Worm (Caenorhabditis elegans) whole organism, young adult: ENCODE measurements around the gene vps-15.

Experiments used
- B0019.2 ChIP-seq: fragments of 200-800 bp; sonication (Bioruptor generic); conservative IDR thresholded peaks from 2 replicates; pipeline ENCODE4 v1.3.6; 2022; ENCODE audit warnings: missing genetic modification reagents, missing genetic modification characterization, missing compliant biosample characterization
- B0035.1 ChIP-seq: sonication (generic microtip); optimal IDR thresholded peaks from 2 replicates; lab custom pipeline; 2016; ENCODE audit warnings: missing genetic modification characterization, mild to moderate bottlenecking, missing compliant biosample characterization, missing genotype, missing genetic modification reagents
- B0261.1 ChIP-seq: sonication (generic microtip); optimal IDR thresholded peaks from 2 replicates; lab custom pipeline; 2016; ENCODE audit warnings: mild to moderate bottlenecking, missing genetic modification characterization, moderate library complexity, missing compliant biosample characterization
- C06A6.2 ChIP-seq: fragments of 200-800 bp; sonication (Bioruptor generic); conservative IDR thresholded peaks from 2 replicates; pipeline ENCODE4 v1.3.6; 2022; ENCODE audit warnings: missing genetic modification characterization, missing compliant biosample characterization
- C17E4.6 ChIP-seq: fragments of 200-800 bp; sonication (Bioruptor generic); IDR thresholded peaks from 2 replicates; pipeline ENCODE4 v1.3.6; 2022; ENCODE audit warnings: missing genetic modification reagents, missing genetic modification characterization, missing compliant biosample characterization
- F22D6.2 ChIP-seq: sonication (generic microtip); optimal IDR thresholded peaks from 2 replicates; lab custom pipeline; 2016; ENCODE audit warnings: mild to moderate bottlenecking, missing genetic modification characterization, missing compliant biosample characterization
- F23B12.7 ChIP-seq: sonication (generic microtip); optimal IDR thresholded peaks from 2 replicates; lab custom pipeline; 2017; ENCODE audit warnings: missing genetic modification characterization, mild to moderate bottlenecking, missing compliant biosample characterization, antibody characterized with exemption, moderate library complexity; ENCODE audit not compliant: insufficient read depth
- F33H1.4 ChIP-seq: fragments of 200-800 bp; sonication (Bioruptor generic); IDR thresholded peaks from 2 replicates; pipeline ENCODE4 v1.3.6; 2022; ENCODE audit warnings: missing genetic modification reagents, missing genetic modification characterization, missing compliant biosample characterization
- F39B2.1 ChIP-seq: fragments of 200-800 bp; sonication (Bioruptor generic); IDR thresholded peaks from 2 replicates; pipeline ENCODE4 v1.3.6; 2022; ENCODE audit warnings: missing genetic modification reagents, missing genetic modification characterization, missing compliant biosample characterization
- F52B5.7 ChIP-seq: sonication (generic microtip); optimal IDR thresholded peaks from 2 replicates; lab custom pipeline; 2016; ENCODE audit warnings: mild to moderate bottlenecking, missing genetic modification characterization, missing compliant biosample characterization
- T07F8.4 ChIP-seq: sonication (generic microtip); optimal IDR thresholded peaks from 2 replicates; lab custom pipeline; 2016; ENCODE audit warnings: mild to moderate bottlenecking, missing genetic modification characterization, moderate library complexity, missing compliant biosample characterization
- T26A5.8 ChIP-seq: sonication (generic microtip); optimal IDR thresholded peaks from 2 replicates; lab custom pipeline; 2016; ENCODE audit warnings: missing genetic modification characterization, missing compliant biosample characterization
- Y56A3A.18 ChIP-seq: fragments of 200-800 bp; sonication (Bioruptor generic); IDR thresholded peaks from 2 replicates; pipeline ENCODE4 v1.3.6; 2022; ENCODE audit warnings: missing genetic modification reagents, missing genetic modification characterization, missing compliant biosample characterization
- aptf-2 ChIP-seq: fragments of 200-800 bp; sonication (Bioruptor generic); conservative IDR thresholded peaks from 2 replicates; pipeline ENCODE4 v1.3.6; 2022; ENCODE audit warnings: missing genetic modification reagents, missing genetic modification characterization, missing compliant biosample characterization
- aptf-3 ChIP-seq: fragments of 200-800 bp; sonication (Bioruptor generic); IDR thresholded peaks from 2 replicates; pipeline ENCODE4 v1.3.6; 2022; ENCODE audit warnings: missing genetic modification characterization, missing compliant biosample characterization
- athp-1 ChIP-seq: sonication (generic microtip); optimal IDR thresholded peaks from 2 replicates; lab custom pipeline; 2017; ENCODE audit warnings: mild to moderate bottlenecking, missing genetic modification characterization, missing compliant biosample characterization
- attf-5 ChIP-seq: fragments of 200-800 bp; sonication (Bioruptor generic); optimal IDR thresholded peaks from 2 replicates; lab custom pipeline; 2018; ENCODE audit warnings: mild to moderate bottlenecking, missing genetic modification characterization, missing compliant biosample characterization
- attf-6 ChIP-seq: fragments of 200-800 bp; sonication (Bioruptor generic); IDR thresholded peaks from 2 replicates; pipeline ENCODE4 v1.3.6; 2022; ENCODE audit warnings: missing genetic modification reagents, missing genetic modification characterization, missing compliant biosample characterization
- bed-1 ChIP-seq: fragments of 200-800 bp; sonication (Bioruptor generic); IDR thresholded peaks from 2 replicates; pipeline ENCODE4 v1.3.6; 2022; ENCODE audit warnings: missing genetic modification reagents, missing genetic modification characterization, missing compliant biosample characterization
- cebp-1 ChIP-seq, 2 experiments: fragments of 200-800 bp in 1 of 2; sonication (Bioruptor generic) in 1 of 2; sonication (generic microtip) in 1 of 2; IDR thresholded peaks in 1 of 2; optimal IDR thresholded peaks in 1 of 2; 2 replicates each; pipeline versions ENCODE4 v1.3.6 to Lab custom; 2017 to 2022; ENCODE audit warnings: missing compliant biosample characterization in 2 of 2, missing genetic modification characterization in 2 of 2, mild to moderate bottlenecking in 1 of 2, missing genetic modification reagents in 1 of 2, moderate library complexity in 1 of 2
- cebp-2 ChIP-seq: fragments of 200-800 bp; sonication (Bioruptor generic); IDR thresholded peaks from 2 replicates; pipeline ENCODE4 v1.3.6; 2022; ENCODE audit warnings: missing genetic modification characterization, missing compliant biosample characterization
- ceh-27 ChIP-seq: fragments of 200-800 bp; sonication (Bioruptor generic); optimal IDR thresholded peaks from 2 replicates; lab custom pipeline; 2018; ENCODE audit warnings: mild to moderate bottlenecking, missing genetic modification characterization, moderate library complexity, missing compliant biosample characterization
- ceh-40 ChIP-seq: fragments of 200-800 bp; sonication (Bioruptor generic); IDR thresholded peaks from 2 replicates; pipeline ENCODE4 v1.3.6; 2022; ENCODE audit warnings: missing genetic modification characterization, missing compliant biosample characterization
- ceh-58 ChIP-seq: fragments of 200-800 bp; sonication (Bioruptor generic); IDR thresholded peaks from 2 replicates; pipeline ENCODE4 v1.3.6; 2022; ENCODE audit warnings: missing genetic modification characterization, missing compliant biosample characterization
- ceh-79 ChIP-seq: sonication (generic microtip); optimal IDR thresholded peaks from 2 replicates; lab custom pipeline; 2017; ENCODE audit warnings: mild to moderate bottlenecking, missing genetic modification characterization, missing compliant biosample characterization
- chd-7 ChIP-seq: sonication (generic microtip); optimal IDR thresholded peaks from 2 replicates; lab custom pipeline; 2016; ENCODE audit warnings: mild to moderate bottlenecking, missing genetic modification characterization, moderate library complexity, missing compliant biosample characterization
- dox-1 ChIP-seq: fragments of 200-800 bp; sonication (Bioruptor generic); IDR thresholded peaks from 2 replicates; pipeline ENCODE4 v1.3.6; 2022; ENCODE audit warnings: missing genetic modification reagents, missing genetic modification characterization, missing compliant biosample characterization
- ets-4 ChIP-seq: fragments of 200-800 bp; sonication (Bioruptor generic); optimal IDR thresholded peaks from 2 replicates; lab custom pipeline; 2018; ENCODE audit warnings: mild to moderate bottlenecking, missing genetic modification characterization, missing compliant biosample characterization
- gei-17 ChIP-seq: fragments of 200-800 bp; sonication (Bioruptor generic); optimal IDR thresholded peaks from 2 replicates; lab custom pipeline; 2018; ENCODE audit warnings: mild to moderate bottlenecking, missing genetic modification characterization, missing compliant biosample characterization
- hmg-20 ChIP-seq: fragments of 200-800 bp; sonication (Bioruptor generic); IDR thresholded peaks from 2 replicates; pipeline ENCODE4 v1.3.6; 2022; ENCODE audit warnings: missing genetic modification reagents, missing genetic modification characterization, missing compliant biosample characterization
- let-526 ChIP-seq: fragments of 200-800 bp; sonication (Bioruptor generic); IDR thresholded peaks from 2 replicates; pipeline ENCODE4 v1.3.6; 2022; ENCODE audit warnings: missing genetic modification reagents, missing genetic modification characterization, missing compliant biosample characterization
- lsl-1 ChIP-seq: fragments of 200-800 bp; sonication (Bioruptor generic); optimal IDR thresholded peaks from 2 replicates; lab custom pipeline; 2018; ENCODE audit warnings: mild to moderate bottlenecking, missing genetic modification characterization, moderate library complexity, missing compliant biosample characterization
- madf-6 ChIP-seq: fragments of 200-800 bp; sonication (Bioruptor generic); IDR thresholded peaks from 2 replicates; pipeline ENCODE4 v1.3.6; 2022; ENCODE audit warnings: missing genetic modification reagents, missing genetic modification characterization, missing compliant biosample characterization
- mes-4 ChIP-seq: sonication (generic microtip); optimal IDR thresholded peaks from 2 replicates; lab custom pipeline; 2016; ENCODE audit warnings: missing genotype, missing genetic modification characterization, missing compliant biosample characterization
- nhr-179 ChIP-seq: sonication (generic microtip); optimal IDR thresholded peaks from 2 replicates; lab custom pipeline; 2016; ENCODE audit warnings: mild to moderate bottlenecking, missing genetic modification characterization, missing compliant biosample characterization
- nhr-27 ChIP-seq: fragments of 200-800 bp; sonication (Bioruptor generic); optimal IDR thresholded peaks from 2 replicates; lab custom pipeline; 2018; ENCODE audit warnings: mild to moderate bottlenecking, missing genetic modification characterization, moderate library complexity, missing compliant biosample characterization
- rec-8 ChIP-seq, 2 experiments: sonication (generic microtip); optimal IDR thresholded peaks; 2 replicates each; lab custom pipeline; 2016; ENCODE audit warnings: mild to moderate bottlenecking in 2 of 2, missing genetic modification characterization in 2 of 2, missing genetic modification reagents in 2 of 2, missing genotype in 2 of 2, missing biosample characterization in 1 of 2, missing compliant biosample characterization in 1 of 2, moderate library complexity in 1 of 2
- sea-2 ChIP-seq: fragments of 200-800 bp; sonication (Bioruptor generic); IDR thresholded peaks from 2 replicates; pipeline ENCODE4 v1.3.6; 2022; ENCODE audit warnings: missing genetic modification characterization, missing compliant biosample characterization
- snpc-1.1 ChIP-seq: sonication (generic microtip); optimal IDR thresholded peaks from 2 replicates; lab custom pipeline; 2017; ENCODE audit warnings: missing genetic modification characterization, mild to moderate bottlenecking, missing compliant biosample characterization, antibody characterized with exemption, moderate library complexity, missing genotype, missing genetic modification reagents; ENCODE audit not compliant: insufficient read depth
- snpc-4 ChIP-seq, 5 experiments: fragments of 150-350 bp in 1 of 5; sonication (generic microtip) in 4 of 5; optimal IDR thresholded peaks; 2 replicates each; lab custom pipeline; 2014 to 2018; ENCODE audit warnings: missing genetic modification characterization in 5 of 5, missing biosample characterization in 3 of 5, antibody characterized with exemption in 2 of 5, mild to moderate bottlenecking in 2 of 5, missing compliant biosample characterization in 2 of 5, missing genotype in 2 of 5, moderate library complexity in 2 of 5, missing genetic modification reagents in 1 of 5
- somi-1 ChIP-seq: fragments of 200-800 bp; sonication (Bioruptor generic); optimal IDR thresholded peaks from 2 replicates; lab custom pipeline; 2018; ENCODE audit warnings: mild to moderate bottlenecking, missing genetic modification characterization, missing compliant biosample characterization
- sptf-2 ChIP-seq: fragments of 200-800 bp; sonication (Bioruptor generic); optimal IDR thresholded peaks from 2 replicates; lab custom pipeline; 2018; ENCODE audit warnings: mild to moderate bottlenecking, missing genetic modification characterization, missing compliant biosample characterization
- tbx-9 ChIP-seq: sonication (generic microtip); optimal IDR thresholded peaks from 2 replicates; lab custom pipeline; 2016; ENCODE audit warnings: borderline replicate concordance, missing genetic modification characterization, inconsistent platforms, missing compliant biosample characterization
- unc-130 ChIP-seq: sonication (generic microtip); optimal IDR thresholded peaks from 2 replicates; lab custom pipeline; 2016; ENCODE audit warnings: missing genetic modification reagents, missing genetic modification characterization, missing compliant biosample characterization
- xnd-1 ChIP-seq: sonication (generic microtip); optimal IDR thresholded peaks from 2 replicates; lab custom pipeline; 2016; ENCODE audit warnings: missing genotype, missing genetic modification reagents, missing genetic modification characterization, missing compliant biosample characterization
- ztf-18 ChIP-seq: sonication (generic microtip); optimal IDR thresholded peaks from 2 replicates; lab custom pipeline; 2016; ENCODE audit warnings: missing genotype, mild to moderate bottlenecking, missing genetic modification characterization, missing compliant biosample characterization
- ztf-28 ChIP-seq: fragments of 200-800 bp; sonication (Bioruptor generic); IDR thresholded peaks from 2 replicates; pipeline ENCODE4 v1.3.6; 2022; ENCODE audit warnings: missing genetic modification reagents, missing genetic modification characterization, missing compliant biosample characterization

The vps-15 gene

ce11 chrII:11917530-11917952 lies 1.9 kb upstream of the vps-15 start (continued):
- TF ChIP-seq dox-1: peak; percentile 38; the same call in 1 of the 2 replicates
- TF ChIP-seq T07F8.4 (tag; lab: Kevin White, UChicago): peak; percentile 43
- TF ChIP-seq hmg-20 (GFP tag; lab: Robert Waterston, UW): peak; percentile 57; the same call in 1 of the 2 replicates
- TF ChIP-seq B0035.1 (tag; lab: Kevin White, UChicago): no peak
- no peak for TF ChIP-seq C06A6.2 (GFP tag; lab: Robert Waterston, UW)
- peak; percentile 90 for TF ChIP-seq madf-6 (GFP tag; lab: Robert Waterston, UW)
- TF ChIP-seq rec-8 (tag; optimal IDR thresholded peaks at IDR 0.05; lab: Kevin White, UChicago): peak in 1 of 2 experiments; percentile 71
- peak; percentile 46 for TF ChIP-seq B0019.2 (GFP tag; lab: Robert Waterston, UW)
- peak; percentile 91 for TF ChIP-seq athp-1 (tag; lab: Kevin White, UChicago)
- peak; percentile 53 for TF ChIP-seq ceh-79
- no peak for TF ChIP-seq gei-17
- no peak for TF ChIP-seq ets-4
- 0 out of 2 replicates have a peak, but pooled peaks have one; percentile 54 for TF ChIP-seq bed-1
- no peak for TF ChIP-seq sptf-2
- TF ChIP-seq tbx-9 (tag; lab: Kevin White, UChicago): peak; percentile 83
- TF ChIP-seq snpc-4 (GFP tag; optimal IDR thresholded peaks at IDR 0.05; lab: Kevin White, UChicago): peak; percentile 51
- TF ChIP-seq snpc-4 (tag; optimal IDR thresholded peaks at IDR 0.05; lab: Kevin White, UChicago): peak in 2 of 4 experiments; percentile 38 to 42
- TF ChIP-seq ceh-40: peak; percentile 72; the same call in 1 of the 2 replicates
- peak; percentile 25 for TF ChIP-seq mes-4
- TF ChIP-seq somi-1: no peak
- peak; percentile 74; the same call in 1 of the 2 replicates for TF ChIP-seq aptf-3
- no peak for TF ChIP-seq B0261.1
- TF ChIP-seq nhr-27 (tag; lab: Kevin White, UChicago): no peak
- peak; percentile 84 for TF ChIP-seq Y56A3A.18 (GFP tag; lab: Robert Waterston, UW)
- peak; percentile 73 for TF ChIP-seq C17E4.6
- TF ChIP-seq attf-5 (GFP tag; lab: Kevin White, UChicago): no peak
- peak; percentile 70; the same call in 1 of the 2 replicates for TF ChIP-seq cebp-2 (GFP tag; lab: Robert Waterston, UW)
- TF ChIP-seq let-526 (GFP tag; lab: Robert Waterston, UW): no peak
- no peak for TF ChIP-seq F23B12.7 (tag; lab: Kevin White, UChicago)
- TF ChIP-seq aptf-2: no peak
- TF ChIP-seq lsl-1 (GFP tag; lab: Kevin White, UChicago): peak; percentile 61
- peak; percentile 69 for TF ChIP-seq xnd-1 (tag; lab: Kevin White, UChicago)
- peak; percentile 45 for TF ChIP-seq chd-7 (tag; lab: Kevin White, UChicago)
- peak; percentile 28 for TF ChIP-seq ztf-18
- TF ChIP-seq T26A5.8 (tag; lab: Kevin White, UChicago): peak; percentile 77
- TF ChIP-seq ceh-58 (GFP tag; lab: Robert Waterston, UW): peak; percentile 73; the same call in 1 of the 2 replicates
- no peak for TF ChIP-seq nhr-179 (tag; lab: Kevin White, UChicago)
- TF ChIP-seq F22D6.2 (tag; lab: Kevin White, UChicago): no peak
- peak; percentile 93 for TF ChIP-seq F39B2.1
- peak; percentile 53; the same call in 1 of the 2 replicates for TF ChIP-seq F33H1.4
- no peak for TF ChIP-seq F52B5.7
- TF ChIP-seq attf-6 (GFP tag; lab: Robert Waterston, UW): peak; percentile 84
- TF ChIP-seq ceh-27 (GFP tag; lab: Kevin White, UChicago): no peak
- TF ChIP-seq unc-130: peak; percentile 95
- no peak for TF ChIP-seq sea-2 (GFP tag; lab: Robert Waterston, UW)
- TF ChIP-seq cebp-1 (GFP tag; IDR thresholded peaks at IDR 0.05; lab: Robert Waterston, UW): no peak
- TF ChIP-seq cebp-1 (tag; optimal IDR thresholded peaks at IDR 0.05; lab: Kevin White, UChicago): peak; percentile 72
- no peak for TF ChIP-seq ztf-28 (GFP tag; lab: Robert Waterston, UW)
- TF ChIP-seq snpc-1.1: peak; percentile 53
